Fruit fly (Drosophila melanogaster): Measurements from ENCODE around the gene CG6144.
A peak's percentile ranks its signal among the peaks of the same experiment; 100 is the strongest.

The CG6144 gene

DNA sequence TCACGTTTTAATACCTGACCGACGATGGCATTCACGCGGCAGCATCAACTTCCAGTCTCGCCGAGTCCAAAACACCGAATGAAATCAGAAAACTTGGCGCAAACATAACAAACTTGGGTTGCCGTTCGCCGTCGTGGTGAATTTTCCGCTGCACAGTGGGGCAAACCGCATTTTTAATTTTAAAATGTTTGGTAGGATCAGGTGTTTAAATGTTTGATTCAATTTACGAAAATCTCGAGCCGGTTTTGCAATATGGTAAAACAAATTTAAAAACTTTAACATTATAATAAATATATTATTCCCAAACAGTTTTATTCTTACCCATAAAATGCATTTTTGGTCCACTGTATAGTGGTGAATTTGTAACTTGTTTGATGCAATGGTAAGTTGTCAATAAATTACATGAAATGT lies 14.2 kb upstream of the CG6144 start, which contains the start of gene RluA-1 (continued):
- TF ChIP-seq crc (GFP tag; optimal IDR thresholded peaks at IDR 0.05) (peak; percentile 38), trh (GFP tag; optimal IDR thresholded peaks at IDR 0.05) (peak; percentile 98), fu2 (GFP tag; optimal IDR thresholded peaks at IDR 0.05) (peak; percentile 86), CG13123 (GFP tag; optimal IDR thresholded peaks at IDR 0.05) (peak; percentile 98), CG7556 (GFP tag; optimal IDR thresholded peaks at IDR 0.05) (peak; percentile 99), CG3065 (GFP tag; optimal IDR thresholded peaks at IDR 0.05) (peak; percentile 99), CG7928 (GFP tag; optimal IDR thresholded peaks at IDR 0.05) (peak; percentile 81), Med (GFP tag) (peak; percentile 99), lbe (GFP tag; optimal IDR thresholded peaks at IDR 0.05) (peak; percentile 87), CG17612 (GFP tag; IDR thresholded peaks at IDR 0.05) (peak; percentile 99), ac (GFP tag; optimal IDR thresholded peaks at IDR 0.05) (peak; percentile 98), B-H2 (GFP tag; optimal IDR thresholded peaks at IDR 0.05) (peak; percentile 96), sug (tag; optimal IDR thresholded peaks at IDR 0.05) (peak; percentile 96), gcm (GFP tag; optimal IDR thresholded peaks at IDR 0.05) (peak; percentile 100), CG2199 (GFP tag; IDR thresholded peaks at IDR 0.05) (peak; percentile 100), seq (GFP tag; IDR thresholded peaks at IDR 0.05) (peak; percentile 100), Taf1 (GFP tag; IDR thresholded peaks at IDR 0.05) (peak; percentile 93), CTCF (GFP tag; optimal IDR thresholded peaks at IDR 0.05) (peak; percentile 79), ap (GFP tag; IDR thresholded peaks at IDR 0.05) (peak; percentile 91), lov (optimal IDR thresholded peaks at IDR 0.05) (no peak), lov (GFP tag; IDR thresholded peaks at IDR 0.05) (peak; percentile 99), CG10654 (GFP tag; optimal IDR thresholded peaks at IDR 0.05) (peak; percentile 98), sc (optimal IDR thresholded peaks at IDR 0.05) (no peak), sc (GFP tag; optimal IDR thresholded peaks at IDR 0.05) (peak; percentile 99), danr (GFP tag; IDR thresholded peaks at IDR 0.05) (peak; percentile 96), Scr (GFP tag; IDR thresholded peaks at IDR 0.05; ENCODE audit: partially characterized antibody) (peak; percentile 53), CG17186 (GFP tag; optimal IDR thresholded peaks at IDR 0.05) (peak; percentile 94), Neu2 (GFP tag; optimal IDR thresholded peaks at IDR 0.05; ENCODE audit: borderline replicate concordance) (no peak), CG3281 (GFP tag; optimal IDR thresholded peaks at IDR 0.05) (peak; percentile 99), Hr39 (optimal IDR thresholded peaks at IDR 0.05) (no peak), HHEX (GFP tag; optimal IDR thresholded peaks at IDR 0.05) (peak; percentile 99), yki (optimal IDR thresholded peaks at IDR 0.05) (no peak), odd (GFP tag; optimal IDR thresholded peaks at IDR 0.05) (peak; percentile 99), CG12769 (tag; optimal IDR thresholded peaks at IDR 0.05) (peak; percentile 98), zen2 (GFP tag; IDR thresholded peaks at IDR 0.05; ENCODE audit: partially characterized antibody) (no peak), CG6813 (GFP tag; optimal IDR thresholded peaks at IDR 0.05) (peak; percentile 99), klu (GFP tag; IDR thresholded peaks at IDR 0.05) (peak; percentile 98), CG5180 (GFP tag; optimal IDR thresholded peaks at IDR 0.05) (peak; percentile 96), CG30403 (GFP tag; optimal IDR thresholded peaks at IDR 0.05) (peak; percentile 99), CG17829 (tag; optimal IDR thresholded peaks at IDR 0.05) (peak; percentile 100), CG10267 (tag; optimal IDR thresholded peaks at IDR 0.05) (peak; percentile 97), nmo (GFP tag; optimal IDR thresholded peaks at IDR 0.05) (peak; percentile 100), pzg (GFP tag; optimal IDR thresholded peaks at IDR 0.05) (peak; percentile 26), CG31388 (GFP tag; optimal IDR thresholded peaks at IDR 0.05) (peak; percentile 98), crp (GFP tag; optimal IDR thresholded peaks at IDR 0.05) (peak; percentile 29 to 75), kah (GFP tag; optimal IDR thresholded peaks at IDR 0.05) (peak; percentile 98), CG32772 (GFP tag; IDR thresholded peaks at IDR 0.05) (peak; percentile 99), psq (GFP tag; optimal IDR thresholded peaks at IDR 0.05) (peak; percentile 96), Lhr (GFP tag; optimal IDR thresholded peaks at IDR 0.05) (peak; percentile 98), gsb-n (tag; optimal IDR thresholded peaks at IDR 0.05) (peak; percentile 100), Deaf1 (tag; optimal IDR thresholded peaks at IDR 0.05) (peak; percentile 91), unc-4 (GFP tag; IDR thresholded peaks at IDR 0.05; ENCODE audit: partially characterized antibody) (peak; percentile 52; the same call in 1 of the 2 replicates)

All from whole organism, embryonic.